Fruit fly (Drosophila melanogaster) whole organism, embryonic: ENCODE data around the gene CG3679.

ENCODE experiments used
- CG10565 ChIP-seq: fragments of 200-800 bp; sonication (Bioruptor generic); optimal IDR thresholded peaks from 3 replicates; lab custom pipeline; 2016; ENCODE audit warnings: missing biosample characterization, mild to moderate bottlenecking, missing genetic modification characterization
- CG12071 ChIP-seq: fragments of 200-800 bp; sonication (Bioruptor generic); optimal IDR thresholded peaks from 3 replicates; lab custom pipeline; 2018; ENCODE audit warnings: missing biosample characterization, mild to moderate bottlenecking, missing genetic modification characterization
- CG14441 ChIP-seq: fragments of 200-800 bp; sonication (Bioruptor generic); IDR thresholded peaks from 2 replicates; pipeline ENCODE4 v1.3.6; 2022; ENCODE audit warnings: missing biosample characterization, missing genetic modification characterization
- CG14710 ChIP-seq: fragments of 200-800 bp; sonication (Bioruptor generic); optimal IDR thresholded peaks from 3 replicates; lab custom pipeline; 2019; ENCODE audit warnings: missing biosample characterization, mild to moderate bottlenecking, missing genetic modification characterization, moderate library complexity
- CG15479 ChIP-seq: fragments of 200-800 bp; sonication (Bioruptor generic); optimal IDR thresholded peaks from 3 replicates; lab custom pipeline; 2019; ENCODE audit warnings: missing biosample characterization, mild to moderate bottlenecking, missing genetic modification characterization, moderate library complexity
- CG15514 ChIP-seq: fragments of 200-800 bp; sonication (Bioruptor generic); optimal IDR thresholded peaks from 3 replicates; lab custom pipeline; 2017; ENCODE audit warnings: missing biosample characterization, missing genetic modification characterization, mild to moderate bottlenecking, moderate library complexity, missing genetic modification reagents
- CG17802 ChIP-seq: fragments of 200-800 bp; sonication (Bioruptor generic); optimal IDR thresholded peaks from 2 replicates; lab custom pipeline; 2018; ENCODE audit warnings: missing biosample characterization, mild to moderate bottlenecking, missing genetic modification characterization, moderate library complexity
- CG17829 ChIP-seq: fragments of 200-800 bp; optimal IDR thresholded peaks from 2 replicates; lab custom pipeline; 2019; ENCODE audit warnings: missing biosample characterization, mild to moderate bottlenecking, missing genetic modification characterization, moderate library complexity
- CG2120 ChIP-seq: fragments of 200-800 bp; sonication (Bioruptor generic); optimal IDR thresholded peaks from 3 replicates; lab custom pipeline; 2016; ENCODE audit warnings: missing biosample characterization, missing genetic modification characterization
- CG2712 ChIP-seq: fragments of 200-800 bp; optimal IDR thresholded peaks from 3 replicates; lab custom pipeline; 2019; ENCODE audit warnings: missing biosample characterization, mild to moderate bottlenecking, missing genetic modification characterization, moderate library complexity
- CG2875 ChIP-seq: fragments of 200-800 bp; sonication (Bioruptor generic); optimal IDR thresholded peaks from 2 replicates; lab custom pipeline; 2017; ENCODE audit warnings: missing biosample characterization, mild to moderate bottlenecking, missing genetic modification characterization, missing genetic modification reagents
- CG4617 ChIP-seq: fragments of 200-800 bp; sonication (Bioruptor generic); optimal IDR thresholded peaks from 3 replicates; lab custom pipeline; 2016; ENCODE audit warnings: missing biosample characterization, missing genetic modification characterization, borderline replicate concordance
- CG4730 ChIP-seq: fragments of 200-800 bp; sonication (Bioruptor generic); IDR thresholded peaks from 2 replicates; pipeline ENCODE4 v1.3.6; 2022; ENCODE audit warnings: missing biosample characterization, missing genetic modification characterization
- CG6765 ChIP-seq: fragments of 200-800 bp; sonication (Bioruptor generic); optimal IDR thresholded peaks from 3 replicates; lab custom pipeline; 2017; ENCODE audit warnings: missing biosample characterization, mild to moderate bottlenecking, missing genetic modification characterization
- CG6854 ChIP-seq: fragments of 200-800 bp; sonication (Bioruptor generic); optimal IDR thresholded peaks from 3 replicates; lab custom pipeline; 2017; ENCODE audit warnings: missing biosample characterization, mild to moderate bottlenecking, missing genetic modification characterization
- CG7357 ChIP-seq: fragments of 200-800 bp; sonication (Bioruptor generic); IDR thresholded peaks from 3 replicates; pipeline ENCODE4 v1.3.6; 2022; ENCODE audit warnings: missing biosample characterization, missing genetic modification characterization
- Dp ChIP-seq: fragments of 200-800 bp; sonication (Bioruptor generic); optimal IDR thresholded peaks from 2 replicates; lab custom pipeline; 2018; ENCODE audit warnings: missing biosample characterization, mild to moderate bottlenecking, missing genetic modification characterization, moderate library complexity
- Elba2 ChIP-seq: fragments of 200-800 bp; sonication (Bioruptor generic); optimal IDR thresholded peaks from 3 replicates; lab custom pipeline; 2016; ENCODE audit warnings: missing biosample characterization, missing genetic modification characterization
- Gsc ChIP-seq: fragments of 200-800 bp; sonication (Bioruptor generic); IDR thresholded peaks from 2 replicates; pipeline ENCODE4 v1.3.6; 2022; ENCODE audit warnings: missing biosample characterization, missing genetic modification characterization
- H2.0 ChIP-seq: fragments of 200-800 bp; sonication (Bioruptor generic); IDR thresholded peaks from 2 replicates; pipeline ENCODE4 v1.3.6; 2022; ENCODE audit warnings: missing biosample characterization, missing genetic modification characterization
- Hand ChIP-seq: fragments of 200-800 bp; sonication (Bioruptor generic); optimal IDR thresholded peaks from 2 replicates; lab custom pipeline; 2017; ENCODE audit warnings: mild to moderate bottlenecking, missing biosample characterization, missing genetic modification reagents, missing genetic modification characterization
- Hr39 ChIP-seq: fragments of >200 bp; optimal IDR thresholded peaks from 2 replicates; lab custom pipeline; 2017
- MTF-1 ChIP-seq: fragments of 200-800 bp; sonication (Bioruptor generic); optimal IDR thresholded peaks from 2 replicates; lab custom pipeline; 2018; ENCODE audit warnings: missing biosample characterization, mild to moderate bottlenecking, missing genetic modification characterization, borderline replicate concordance
- Oaz ChIP-seq: fragments of 200-800 bp; sonication (Bioruptor generic); IDR thresholded peaks from 2 replicates; pipeline ENCODE4 v1.3.6; 2022; ENCODE audit warnings: missing biosample characterization, missing genetic modification characterization
- Ptx1 ChIP-seq: fragments of 200-800 bp; sonication (Bioruptor generic); IDR thresholded peaks from 2 replicates; pipeline ENCODE4 v1.3.6; 2022; ENCODE audit warnings: missing biosample characterization, missing genetic modification characterization
- Rfx ChIP-seq: fragments of 200-800 bp; sonication (Bioruptor generic); IDR thresholded peaks from 2 replicates; pipeline ENCODE4 v1.3.6; 2022; ENCODE audit warnings: missing biosample characterization, missing genetic modification characterization
- Rx ChIP-seq: fragments of 200-800 bp; sonication (Bioruptor generic); IDR thresholded peaks from 2 replicates; pipeline ENCODE4 v1.3.6; 2022; ENCODE audit warnings: missing biosample characterization, missing genetic modification characterization
- Scr ChIP-seq: fragments of 200-800 bp; sonication (Bioruptor generic); IDR thresholded peaks from 2 replicates; pipeline ENCODE4 v1.3.6; 2022; ENCODE audit warnings: missing biosample characterization, missing genetic modification characterization; ENCODE audit not compliant: partially characterized antibody
- Sin3A ChIP-seq: fragments of >200 bp; optimal IDR thresholded peaks from 2 replicates; lab custom pipeline; 2018
- Sry-β ChIP-seq: fragments of 200-800 bp; sonication (Bioruptor generic); optimal IDR thresholded peaks from 2 replicates; lab custom pipeline; 2018; ENCODE audit warnings: missing biosample characterization, mild to moderate bottlenecking, missing genetic modification characterization, moderate library complexity
- Taf1 ChIP-seq: fragments of 200-800 bp; sonication (Bioruptor generic); IDR thresholded peaks from 2 replicates; pipeline ENCODE4 v1.3.6; 2022; ENCODE audit warnings: missing biosample characterization, missing genetic modification characterization
- ash1 ChIP-seq: fragments of 200-800 bp; sonication (Bioruptor generic); optimal IDR thresholded peaks from 2 replicates; lab custom pipeline; 2018; ENCODE audit warnings: missing biosample characterization, mild to moderate bottlenecking, missing genetic modification characterization
- btn ChIP-seq: fragments of 200-800 bp; sonication (Bioruptor generic); optimal IDR thresholded peaks from 2 replicates; lab custom pipeline; 2016; ENCODE audit warnings: missing biosample characterization, missing genetic modification characterization
- chm ChIP-seq: fragments of 200-800 bp; sonication (Bioruptor generic); IDR thresholded peaks from 2 replicates; pipeline ENCODE4 v1.3.6; 2022; ENCODE audit warnings: missing biosample characterization, missing genetic modification characterization
- crp ChIP-seq, 2 experiments: fragments of 200-800 bp; sonication (Bioruptor generic); optimal IDR thresholded peaks; 2 replicates in 1 of 2; 3 replicates in 1 of 2; lab custom pipeline; 2017; ENCODE audit warnings: missing biosample characterization in 2 of 2, missing genetic modification characterization in 2 of 2, mild to moderate bottlenecking in 1 of 2, moderate library complexity in 1 of 2
- dmrt11E ChIP-seq: fragments of 200-800 bp; sonication (Bioruptor generic); optimal IDR thresholded peaks from 3 replicates; lab custom pipeline; 2018; ENCODE audit warnings: missing biosample characterization, mild to moderate bottlenecking, missing genetic modification characterization, moderate library complexity
- ems ChIP-seq: fragments of 200-800 bp; sonication (Bioruptor generic); optimal IDR thresholded peaks from 3 replicates; lab custom pipeline; 2016; ENCODE audit warnings: missing biosample characterization, missing genetic modification characterization
- fd102C ChIP-seq: fragments of 200-800 bp; sonication (Bioruptor generic); optimal IDR thresholded peaks from 2 replicates; lab custom pipeline; 2018; ENCODE audit warnings: missing biosample characterization, mild to moderate bottlenecking, missing genetic modification characterization, moderate library complexity
- gce ChIP-seq: fragments of 200-800 bp; sonication (Bioruptor generic); IDR thresholded peaks from 3 replicates; pipeline ENCODE4 v1.3.6; 2022; ENCODE audit warnings: missing biosample characterization, missing genetic modification characterization
- nerfin-1 ChIP-seq: fragments of 200-800 bp; sonication (Bioruptor generic); optimal IDR thresholded peaks from 3 replicates; lab custom pipeline; 2019; ENCODE audit warnings: missing biosample characterization, mild to moderate bottlenecking, missing genetic modification characterization, moderate library complexity
- nmo ChIP-seq: fragments of 200-800 bp; sonication (Bioruptor generic); optimal IDR thresholded peaks from 2 replicates; lab custom pipeline; 2018; ENCODE audit warnings: missing biosample characterization, mild to moderate bottlenecking, missing genetic modification characterization, moderate library complexity
- pnt ChIP-seq: fragments of 200-800 bp; sonication (Bioruptor generic); optimal IDR thresholded peaks from 3 replicates; lab custom pipeline; 2016; ENCODE audit warnings: missing biosample characterization, missing genetic modification characterization
- ranshi ChIP-seq: fragments of 200-800 bp; sonication (Bioruptor generic); IDR thresholded peaks from 2 replicates; pipeline ENCODE4 v1.3.6; 2022; ENCODE audit warnings: missing biosample characterization, missing genetic modification characterization
- scrt ChIP-seq: fragments of 200-800 bp; sonication (Bioruptor generic); optimal IDR thresholded peaks from 2 replicates; lab custom pipeline; 2018; ENCODE audit warnings: missing biosample characterization, mild to moderate bottlenecking, missing genetic modification characterization, moderate library complexity
- sens ChIP-seq: fragments of 200-800 bp; sonication (Bioruptor generic); peaks from one replicate; lab custom pipeline; 2016; ENCODE audit warnings: missing biosample characterization, missing genetic modification characterization
- sim ChIP-seq: fragments of 200-800 bp; sonication (Bioruptor generic); IDR thresholded peaks from 2 replicates; pipeline ENCODE4 v1.3.6; 2022; ENCODE audit warnings: missing biosample characterization, missing genetic modification characterization
- sisA ChIP-seq: fragments of 200-800 bp; sonication (Bioruptor generic); IDR thresholded peaks from 2 replicates; pipeline ENCODE4 v1.3.6; 2022; ENCODE audit warnings: missing biosample characterization, missing genetic modification characterization
- ssp ChIP-seq: fragments of 200-800 bp; sonication (Bioruptor generic); IDR thresholded peaks from 2 replicates; pipeline ENCODE4 v1.3.6; 2022; ENCODE audit warnings: missing biosample characterization, missing genetic modification characterization
- tio ChIP-seq: fragments of 200-800 bp; sonication (Bioruptor generic); optimal IDR thresholded peaks from 2 replicates; lab custom pipeline; 2017; ENCODE audit warnings: missing biosample characterization, missing genetic modification characterization, inconsistent platforms
- tna ChIP-seq: fragments of 200-800 bp; sonication (Bioruptor generic); IDR thresholded peaks from 2 replicates; pipeline ENCODE4 v1.3.6; 2022; ENCODE audit warnings: missing biosample characterization, missing genetic modification characterization; ENCODE audit not compliant: partially characterized antibody
- tup ChIP-seq: fragments of 200-800 bp; sonication (Bioruptor generic); optimal IDR thresholded peaks from 2 replicates; lab custom pipeline; 2016; ENCODE audit warnings: missing biosample characterization, mild to moderate bottlenecking, missing genetic modification characterization, moderate library complexity
- zfh1 ChIP-seq: fragments of 200-800 bp; sonication (Bioruptor generic); IDR thresholded peaks from 3 replicates; pipeline ENCODE4 v1.3.6; 2022; ENCODE audit warnings: missing biosample characterization, missing genetic modification characterization

The CG3679 gene

dm6 chrX:16350062-16350461, 46.4 kb downstream of the CG3679 start, which contains the start of gene sl (continued):
- TF ChIP-seq fd102C (GFP tag; lab: Kevin White, UChicago) (no peak), CG4730 (GFP tag; lab: Robert Waterston, UW) (no peak), tna (GFP tag; lab: Robert Waterston, UW) (no peak), CG2712 (no peak), CG14441 (no peak), zfh1 (GFP tag; lab: Robert Waterston, UW) (no peak), sim (GFP tag; lab: Robert Waterston, UW) (no peak), CG15479 (GFP tag; lab: Kevin White, UChicago) (no peak), Dp (GFP tag; lab: Kevin White, UChicago) (peak; percentile 7), btn (GFP tag; lab: Kevin White, UChicago) (no peak), CG14710 (tag; lab: Kevin White, UChicago) (peak; percentile 46), Hand (no peak), CG17802 (peak; percentile 93), pnt (GFP tag; lab: Kevin White, UChicago) (no peak), Scr (GFP tag; lab: Robert Waterston, UW) (peak; percentile 32), ssp (GFP tag; lab: Robert Waterston, UW) (peak; percentile 95), sisA (no peak), tup (GFP tag; lab: Kevin White, UChicago) (no peak), crp (GFP tag; optimal IDR thresholded peaks at IDR 0.05; lab: Kevin White, UChicago) (peak; percentile 5 to 82), H2.0 (GFP tag; lab: Robert Waterston, UW) (no peak), gce (GFP tag; lab: Robert Waterston, UW) (no peak), ems (no peak), nerfin-1 (tag; lab: Kevin White, UChicago) (no peak), Ptx1 (GFP tag; lab: Robert Waterston, UW) (peak; percentile 29; the same call in 1 of the 2 replicates), Elba2 (GFP tag; lab: Kevin White, UChicago) (peak; percentile 40), CG15514 (GFP tag; lab: Kevin White, UChicago) (peak; percentile 69), CG6765 (GFP tag; lab: Kevin White, UChicago) (no peak), CG6854 (GFP tag; lab: Kevin White, UChicago) (no peak), Sin3A (lab: Kevin White, UChicago) (peak; percentile 6), Sry-β (no peak), CG17829 (tag; lab: Kevin White, UChicago) (peak; percentile 44), Rfx (GFP tag; lab: Robert Waterston, UW) (peak; percentile 58), tio (GFP tag; lab: Kevin White, UChicago) (no peak), ranshi (GFP tag; lab: Robert Waterston, UW) (no peak), Taf1 (no peak), scrt (GFP tag; lab: Kevin White, UChicago) (no peak), dmrt11E (tag; lab: Kevin White, UChicago) (no peak), MTF-1 (GFP tag; lab: Kevin White, UChicago) (no peak), CG2120 (GFP tag; lab: Kevin White, UChicago) (peak; percentile 28), chm (GFP tag; lab: Robert Waterston, UW) (no peak), Hr39 (lab: Kevin White, UChicago) (no peak), CG2875 (GFP tag; lab: Kevin White, UChicago) (no peak), ash1 (GFP tag; lab: Kevin White, UChicago) (no peak), CG10565 (no peak), Oaz (GFP tag; lab: Robert Waterston, UW) (no peak), sens (GFP tag; lab: Kevin White, UChicago) (peak; percentile 85), CG4617 (GFP tag; lab: Kevin White, UChicago) (peak; percentile 54), CG7357 (GFP tag; lab: Robert Waterston, UW) (peak; percentile 92), CG12071 (GFP tag; lab: Kevin White, UChicago) (no peak), Rx (GFP tag; lab: Robert Waterston, UW) (no peak), nmo (peak; percentile 22), Gsc (GFP tag; lab: Robert Waterston, UW) (no peak)
